Fruit fly (Drosophila melanogaster): Measurements from ENCODE around the gene CG44362.

- TF ChIP-seq Hnf4 (GFP tag; optimal IDR thresholded peaks at IDR 0.05) (peak; percentile 95), h (GFP tag; optimal IDR thresholded peaks at IDR 0.05) (peak; percentile 98), Dif (GFP tag; optimal IDR thresholded peaks at IDR 0.05; ENCODE audit: partially characterized antibody) (no peak), br (GFP tag; optimal IDR thresholded peaks at IDR 0.05) (peak; percentile 94), dl (GFP tag; optimal IDR thresholded peaks at IDR 0.05; ENCODE audit: insufficient read depth in 1 of 2, partially characterized antibody in 2 of 2) (no peak), Vsx2 (GFP tag; optimal IDR thresholded peaks at IDR 0.05; ENCODE audit: partially characterized antibody) (no peak)
Measured at dm6 chr3L:11353002-11353401, 44.3 kb upstream of the CG44362 start.

Data from whole organism, wandering third instar larva.